Fruit fly (Drosophila melanogaster) whole organism, embryonic: Measurements from ENCODE around the gene CG42764.

ENCODE experiments used
- Abd-B ChIP-seq: fragments of 200-800 bp; sonication (Bioruptor generic); optimal IDR thresholded peaks from 2 replicates; lab custom pipeline; 2018; ENCODE audit warnings: missing biosample characterization, mild to moderate bottlenecking, missing genetic modification characterization, moderate library complexity
- Awh ChIP-seq: fragments of 200-800 bp; sonication (Bioruptor generic); IDR thresholded peaks from 2 replicates; pipeline ENCODE4, ENCODE4 v1.3.6; 2022; ENCODE audit warnings: missing biosample characterization, missing genetic modification characterization
- BEAF-32 ChIP-seq: fragments of 200-800 bp; sonication (Bioruptor generic); optimal IDR thresholded peaks from 3 replicates; lab custom pipeline; 2017; ENCODE audit warnings: missing biosample characterization, missing genetic modification characterization, mild to moderate bottlenecking, moderate library complexity, missing genetic modification reagents
- Blimp-1 ChIP-seq: fragments of 200-800 bp; sonication (Bioruptor generic); optimal IDR thresholded peaks from 3 replicates; lab custom pipeline; 2018; ENCODE audit warnings: missing biosample characterization, missing genetic modification characterization, mild to moderate bottlenecking, moderate library complexity, missing genetic modification reagents
- CG10366 ChIP-seq: fragments of 200-800 bp; sonication (Bioruptor generic); IDR thresholded peaks from 2 replicates; pipeline ENCODE4 v1.3.6; 2022; ENCODE audit warnings: missing biosample characterization, missing genetic modification characterization
- CG10543 ChIP-seq: fragments of 200-800 bp; sonication (Bioruptor generic); optimal IDR thresholded peaks from 3 replicates; lab custom pipeline; 2017; ENCODE audit warnings: missing biosample characterization, mild to moderate bottlenecking, missing genetic modification characterization, moderate library complexity
- CG11723 ChIP-seq: fragments of 200-800 bp; sonication (Bioruptor generic); optimal IDR thresholded peaks from 2 replicates; lab custom pipeline; 2017; ENCODE audit warnings: missing biosample characterization, mild to moderate bottlenecking, missing genetic modification characterization
- CG12219 ChIP-seq: fragments of 200-800 bp; sonication (Bioruptor generic); optimal IDR thresholded peaks from 3 replicates; lab custom pipeline; 2018; ENCODE audit warnings: missing biosample characterization, mild to moderate bottlenecking, missing genetic modification characterization
- CG16779 ChIP-seq: fragments of 200-800 bp; sonication (Bioruptor generic); IDR thresholded peaks from 2 replicates; pipeline ENCODE4 v1.3.6; 2022; ENCODE audit warnings: missing biosample characterization, missing genetic modification characterization
- CG16813 ChIP-seq: fragments of 200-800 bp; sonication (Bioruptor generic); IDR thresholded peaks from 3 replicates; pipeline ENCODE4 v1.3.6; 2022; ENCODE audit warnings: missing biosample characterization, missing genetic modification characterization; ENCODE audit not compliant: partially characterized antibody
- CG17612 ChIP-seq: fragments of 200-800 bp; sonication (Bioruptor generic); IDR thresholded peaks from 2 replicates; pipeline ENCODE4 v1.3.6; 2022; ENCODE audit warnings: missing biosample characterization, missing genetic modification characterization
- CG17829 ChIP-seq: fragments of 200-800 bp; optimal IDR thresholded peaks from 2 replicates; lab custom pipeline; 2019; ENCODE audit warnings: missing biosample characterization, mild to moderate bottlenecking, missing genetic modification characterization, moderate library complexity
- CG18011 ChIP-seq: fragments of 200-800 bp; sonication (Bioruptor generic); optimal IDR thresholded peaks from 2 replicates; lab custom pipeline; 2017; ENCODE audit warnings: missing biosample characterization, missing genetic modification characterization, mild to moderate bottlenecking, moderate library complexity, missing genotype
- CG31224 ChIP-seq: fragments of 200-800 bp; sonication (Bioruptor generic); IDR thresholded peaks from 2 replicates; pipeline ENCODE4 v1.3.6; 2022; ENCODE audit warnings: missing biosample characterization, missing genetic modification characterization
- CG32767 ChIP-seq: fragments of 200-800 bp; sonication (Bioruptor generic); IDR thresholded peaks from 2 replicates; pipeline ENCODE4 v1.3.6; 2022; ENCODE audit warnings: missing biosample characterization, missing genetic modification characterization
- CG32772 ChIP-seq: fragments of 200-800 bp; sonication (Bioruptor generic); IDR thresholded peaks from 2 replicates; pipeline ENCODE4 v1.3.6; 2022; ENCODE audit warnings: missing biosample characterization, missing genetic modification characterization
- CG3407 ChIP-seq: fragments of 200-800 bp; sonication (Bioruptor generic); optimal IDR thresholded peaks from 2 replicates; lab custom pipeline; 2018; ENCODE audit warnings: missing biosample characterization, mild to moderate bottlenecking, missing genetic modification characterization
- CG3847 ChIP-seq: fragments of 200-800 bp; sonication (Bioruptor generic); IDR thresholded peaks from 2 replicates; pipeline ENCODE4 v1.3.6; 2022; ENCODE audit warnings: missing biosample characterization, missing genetic modification characterization
- CG43689 ChIP-seq: fragments of 200-800 bp; sonication (Bioruptor generic); IDR thresholded peaks from 2 replicates; pipeline ENCODE4 v1.3.6; 2022; ENCODE audit warnings: missing biosample characterization, missing genetic modification characterization
- CG6683 ChIP-seq: fragments of 200-800 bp; sonication (Bioruptor generic); optimal IDR thresholded peaks from 2 replicates; lab custom pipeline; 2017; ENCODE audit warnings: missing biosample characterization, mild to moderate bottlenecking, missing genetic modification characterization, missing genetic modification reagents
- CG6813 ChIP-seq: fragments of 200-800 bp; sonication (Bioruptor generic); optimal IDR thresholded peaks from 2 replicates; lab custom pipeline; 2017; ENCODE audit warnings: missing biosample characterization, missing genetic modification characterization, mild to moderate bottlenecking, moderate library complexity, missing genetic modification reagents
- CG6854 ChIP-seq: fragments of 200-800 bp; sonication (Bioruptor generic); optimal IDR thresholded peaks from 3 replicates; lab custom pipeline; 2017; ENCODE audit warnings: missing biosample characterization, mild to moderate bottlenecking, missing genetic modification characterization
- CG7963 ChIP-seq: fragments of 200-800 bp; sonication (Bioruptor generic); IDR thresholded peaks from 3 replicates; pipeline ENCODE4 v1.3.6; 2022; ENCODE audit warnings: missing biosample characterization, missing genetic modification characterization; ENCODE audit not compliant: partially characterized antibody
- CG8359 ChIP-seq: fragments of 200-800 bp; sonication (Bioruptor generic); optimal IDR thresholded peaks from 2 replicates; lab custom pipeline; 2017; ENCODE audit warnings: missing biosample characterization, mild to moderate bottlenecking, missing genetic modification characterization, borderline replicate concordance
- CoRest ChIP-seq: fragments of 200-800 bp; sonication (Bioruptor generic); optimal IDR thresholded peaks from 3 replicates; lab custom pipeline; 2018; ENCODE audit warnings: missing biosample characterization, mild to moderate bottlenecking, missing genetic modification characterization, moderate library complexity
- Hr78 ChIP-seq, 2 experiments: fragments of 200-800 bp in 1 of 2; fragments of >200 bp in 1 of 2; sonication (Bioruptor generic) in 1 of 2; optimal IDR thresholded peaks; 2 replicates each; lab custom pipeline; 2017 to 2019; ENCODE audit warnings: missing biosample characterization in 2 of 2, missing genetic modification characterization in 2 of 2, mild to moderate bottlenecking in 1 of 2, moderate library complexity in 1 of 2
- Lhr ChIP-seq: fragments of 200-800 bp; sonication (Bioruptor generic); optimal IDR thresholded peaks from 3 replicates; lab custom pipeline; 2017; ENCODE audit warnings: mild to moderate bottlenecking, missing biosample characterization, missing genetic modification reagents, missing genetic modification characterization
- MTF-1 ChIP-seq: fragments of 200-800 bp; sonication (Bioruptor generic); optimal IDR thresholded peaks from 2 replicates; lab custom pipeline; 2018; ENCODE audit warnings: missing biosample characterization, mild to moderate bottlenecking, missing genetic modification characterization, borderline replicate concordance
- Mrtf ChIP-seq: fragments of 200-800 bp; sonication (Bioruptor generic); IDR thresholded peaks from 3 replicates; pipeline ENCODE4 v1.3.6; 2022; ENCODE audit warnings: missing biosample characterization, missing genetic modification characterization
- Myb ChIP-seq: fragments of 200-800 bp; sonication (Bioruptor generic); optimal IDR thresholded peaks from 2 replicates; lab custom pipeline; 2016; ENCODE audit warnings: missing biosample characterization, missing genetic modification characterization
- Rfx ChIP-seq: fragments of 200-800 bp; sonication (Bioruptor generic); IDR thresholded peaks from 2 replicates; pipeline ENCODE4 v1.3.6; 2022; ENCODE audit warnings: missing biosample characterization, missing genetic modification characterization
- Tbp ChIP-seq: fragments of >200 bp; optimal IDR thresholded peaks from 2 replicates; lab custom pipeline; 2018; ENCODE audit warnings: missing biosample characterization, missing genetic modification characterization
- Vsx1 ChIP-seq: fragments of 200-800 bp; sonication (Bioruptor generic); optimal IDR thresholded peaks from 2 replicates; lab custom pipeline; 2017; ENCODE audit warnings: missing biosample characterization, mild to moderate bottlenecking, missing genetic modification characterization, missing genetic modification reagents
- ap ChIP-seq: fragments of 200-800 bp; sonication (Bioruptor generic); IDR thresholded peaks from 2 replicates; pipeline ENCODE4 v1.3.6; 2022; ENCODE audit warnings: missing biosample characterization, missing genetic modification characterization
- bcd ChIP-seq: fragments of 200-800 bp; sonication (Bioruptor generic); optimal IDR thresholded peaks from 2 replicates; lab custom pipeline; 2017; ENCODE audit warnings: missing biosample characterization, mild to moderate bottlenecking, missing genetic modification characterization
- cad ChIP-seq: fragments of >200 bp; optimal IDR thresholded peaks from 2 replicates; lab custom pipeline; 2017; ENCODE audit warnings: missing biosample characterization, missing genetic modification characterization
- cas ChIP-seq: fragments of 200-800 bp; sonication (Bioruptor generic); IDR thresholded peaks from 2 replicates; pipeline ENCODE4 v1.3.6; 2022; ENCODE audit warnings: missing biosample characterization, missing genetic modification characterization
- chif ChIP-seq, 2 experiments: fragments of 200-800 bp; sonication (Bioruptor generic); optimal IDR thresholded peaks; 3 replicates each; lab custom pipeline; 2016; ENCODE audit warnings: missing biosample characterization in 2 of 2, missing genetic modification characterization in 2 of 2
- chinmo ChIP-seq: fragments of 200-800 bp; sonication (Bioruptor generic); IDR thresholded peaks from 4 replicates; pipeline ENCODE4 v1.3.6; 2022; ENCODE audit warnings: missing biosample characterization, missing genetic modification characterization; ENCODE audit not compliant: partially characterized antibody
- ci ChIP-seq: fragments of 200-800 bp; sonication (Bioruptor generic); IDR thresholded peaks from 3 replicates; pipeline ENCODE4 v1.3.6; 2022; ENCODE audit warnings: missing biosample characterization, missing genetic modification characterization
- croc ChIP-seq: fragments of 200-800 bp; sonication (Bioruptor generic); conservative IDR thresholded peaks from 3 replicates; pipeline ENCODE4 v1.3.6; 2022; ENCODE audit warnings: missing biosample characterization, missing genetic modification characterization
- gfzf ChIP-seq: fragments of 200-800 bp; sonication (Bioruptor generic); optimal IDR thresholded peaks from 2 replicates; lab custom pipeline; 2016; ENCODE audit warnings: missing biosample characterization, mild to moderate bottlenecking, missing genetic modification characterization, moderate library complexity
- gsb ChIP-seq: fragments of 200-800 bp; sonication (Bioruptor generic); IDR thresholded peaks from 2 replicates; pipeline ENCODE4 v1.3.6; 2022; ENCODE audit warnings: missing biosample characterization, missing genetic modification characterization
- gsb-n ChIP-seq: fragments of 200-800 bp; sonication (Bioruptor generic); optimal IDR thresholded peaks from 3 replicates; lab custom pipeline; 2018; ENCODE audit warnings: missing biosample characterization, mild to moderate bottlenecking, missing genetic modification characterization
- mam ChIP-seq: fragments of 200-800 bp; sonication (Bioruptor generic); optimal IDR thresholded peaks from 3 replicates; lab custom pipeline; 2016; ENCODE audit warnings: missing biosample characterization, missing genetic modification characterization
- peb ChIP-seq: fragments of 200-800 bp; sonication (Bioruptor generic); IDR thresholded peaks from 2 replicates; pipeline ENCODE4 v1.3.6; 2022; ENCODE audit warnings: missing biosample characterization, missing genetic modification characterization
- pho ChIP-seq: fragments of 200-800 bp; sonication (Bioruptor generic); optimal IDR thresholded peaks from 2 replicates; lab custom pipeline; 2016; ENCODE audit warnings: missing biosample characterization, missing genetic modification characterization
- sima ChIP-seq: fragments of 200-800 bp; sonication (Bioruptor generic); optimal IDR thresholded peaks from 2 replicates; lab custom pipeline; 2016; ENCODE audit warnings: missing biosample characterization, missing genetic modification characterization

Gene CG42764

DNA sequence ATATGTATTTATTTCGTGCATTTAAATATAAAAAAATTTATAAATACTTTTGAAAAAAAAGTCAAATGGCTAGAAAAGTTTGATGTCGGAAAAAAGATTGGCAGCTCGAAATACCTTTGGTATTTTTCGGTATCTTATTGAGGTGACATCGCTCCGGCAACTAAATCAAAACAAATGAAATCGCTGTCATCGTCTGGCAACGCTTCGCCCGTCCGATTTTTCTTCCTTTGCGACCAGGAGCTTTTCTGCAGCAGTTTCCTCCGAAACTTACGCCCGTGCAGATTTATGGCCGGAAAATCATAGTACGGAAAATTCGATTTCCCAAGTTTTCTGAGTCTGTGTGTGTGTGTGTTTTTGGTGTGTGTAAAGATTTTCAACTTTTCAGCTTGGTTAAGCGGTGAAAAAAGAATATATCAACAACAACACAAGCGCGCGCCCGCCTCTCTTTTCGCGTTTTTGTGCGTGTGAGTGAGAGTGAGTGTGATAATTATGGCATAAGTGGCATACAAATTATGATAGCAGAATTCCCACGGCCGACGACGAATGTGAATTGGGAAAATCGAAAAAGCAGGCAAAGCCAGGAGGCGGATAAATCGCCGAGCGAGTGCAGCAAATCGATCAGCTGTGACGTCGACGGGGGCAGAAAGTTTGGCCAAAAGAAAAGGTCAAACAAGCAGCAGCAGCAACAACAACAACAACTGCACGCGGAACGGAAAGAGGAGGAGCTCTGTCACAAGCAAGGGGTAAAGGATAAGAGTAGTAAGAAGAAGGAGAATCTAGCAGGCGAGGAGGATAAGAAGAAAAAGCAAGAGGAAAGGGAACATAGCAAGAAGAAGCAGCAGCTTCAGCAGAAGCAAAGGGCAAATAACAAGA is 31.5 kb upstream of the CG42764 start, which contains the start of gene CG32425 (continued):
- TF ChIP-seq sima (GFP tag; lab: Kevin White, UChicago), result no peak
- TF ChIP-seq CG12219, result no peak
- TF ChIP-seq CG17612 (GFP tag; lab: Robert Waterston, UW), result no peak
- no peak for TF ChIP-seq cas (GFP tag; lab: Robert Waterston, UW)
- no peak for TF ChIP-seq Tbp
- TF ChIP-seq CG6813, result no peak
- TF ChIP-seq CG16779 (GFP tag; lab: Robert Waterston, UW), result no peak
- TF ChIP-seq CG17829 (tag; lab: Kevin White, UChicago), result peak; percentile 6
- TF ChIP-seq CG6683 (GFP tag; lab: Kevin White, UChicago), result no peak
- TF ChIP-seq CG3847 (GFP tag; lab: Robert Waterston, UW), result peak; percentile 23; the same call in 1 of the 2 replicates
- TF ChIP-seq Vsx1 (GFP tag; lab: Kevin White, UChicago), result no peak
- peak; percentile 36 for TF ChIP-seq CoRest (tag; lab: Kevin White, UChicago)
- peak; percentile 63 for TF ChIP-seq Lhr (GFP tag; lab: Kevin White, UChicago)
- peak in 1 of 2 experiments; percentile 63 for TF ChIP-seq Hr78 (GFP tag; optimal IDR thresholded peaks at IDR 0.05; lab: Kevin White, UChicago)
- TF ChIP-seq Awh, result no peak
- TF ChIP-seq cad, result no peak
- no peak for TF ChIP-seq mam (GFP tag; lab: Kevin White, UChicago)
- no peak for TF ChIP-seq CG32772
- TF ChIP-seq chinmo, result no peak
- no peak for TF ChIP-seq CG18011 (GFP tag; lab: Kevin White, UChicago)
- TF ChIP-seq croc (GFP tag; lab: Robert Waterston, UW), result no peak
- TF ChIP-seq peb (GFP tag; lab: Robert Waterston, UW), result no peak
- no peak for TF ChIP-seq pho (GFP tag; lab: Kevin White, UChicago)
- TF ChIP-seq bcd (GFP tag; lab: Kevin White, UChicago), result no peak
- TF ChIP-seq CG6854 (GFP tag; lab: Kevin White, UChicago), result no peak
- no peak for TF ChIP-seq ci
- TF ChIP-seq CG43689 (GFP tag; lab: Robert Waterston, UW), result no peak
- TF ChIP-seq chif (GFP tag; optimal IDR thresholded peaks at IDR 0.05; lab: Kevin White, UChicago), result no peak
- TF ChIP-seq CG3407 (GFP tag; lab: Kevin White, UChicago), result no peak
- peak; percentile 47 for TF ChIP-seq gfzf (GFP tag; lab: Kevin White, UChicago)
- peak; percentile 36; the same call in 1 of the 2 replicates for TF ChIP-seq Rfx
- TF ChIP-seq ap (GFP tag; lab: Robert Waterston, UW), result no peak
- peak; percentile 35 for TF ChIP-seq BEAF-32 (GFP tag; lab: Kevin White, UChicago)
- TF ChIP-seq CG7963 (GFP tag; lab: Robert Waterston, UW), result no peak
- no peak for TF ChIP-seq CG31224 (GFP tag; lab: Robert Waterston, UW)
- TF ChIP-seq CG16813 (GFP tag; lab: Robert Waterston, UW), result no peak
- no peak for TF ChIP-seq gsb-n
- peak; percentile 69 for TF ChIP-seq Myb (GFP tag; lab: Kevin White, UChicago)
- no peak for TF ChIP-seq Mrtf (GFP tag; lab: Robert Waterston, UW)
- TF ChIP-seq MTF-1 (GFP tag; lab: Kevin White, UChicago), result no peak
- TF ChIP-seq CG10366 (GFP tag; lab: Robert Waterston, UW), result no peak
- no peak for TF ChIP-seq CG11723 (GFP tag; lab: Kevin White, UChicago)
- TF ChIP-seq CG10543, result no peak
- no peak for TF ChIP-seq gsb (GFP tag; lab: Robert Waterston, UW)
- TF ChIP-seq CG32767, result no peak
- TF ChIP-seq Abd-B, result no peak
- no peak for TF ChIP-seq Blimp-1 (GFP tag; lab: Kevin White, UChicago)
- TF ChIP-seq CG8359 (GFP tag; lab: Kevin White, UChicago), result no peak
